Worm (Caenorhabditis elegans) whole organism, L2 larva: ENCODE data around the gene grl-18.

ENCODE experiments used
- R02D3.7 ChIP-seq: fragments of 150-350 bp; optimal IDR thresholded peaks from 2 replicates; lab custom pipeline; 2014; ENCODE audit warnings: missing biosample characterization, missing genetic modification characterization
- ama-1 ChIP-seq: fragments of 150-350 bp; optimal IDR thresholded peaks from 2 replicates; lab custom pipeline; 2018; ENCODE audit warnings: inconsistent platforms
- nhr-12 ChIP-seq: fragments of 150-350 bp; optimal IDR thresholded peaks from 2 replicates; lab custom pipeline; 2014; ENCODE audit warnings: missing biosample characterization, missing genetic modification characterization
- nhr-21 ChIP-seq: fragments of 150-350 bp; optimal IDR thresholded peaks from 2 replicates; lab custom pipeline; 2014; ENCODE audit warnings: missing biosample characterization, missing genetic modification characterization
- nhr-6 ChIP-seq: fragments of 150-350 bp; optimal IDR thresholded peaks from 2 replicates; lab custom pipeline; 2014; ENCODE audit warnings: missing biosample characterization, missing genetic modification characterization
- sem-4 ChIP-seq: fragments of 150-350 bp; optimal IDR thresholded peaks from 2 replicates; lab custom pipeline; 2014; ENCODE audit warnings: missing biosample characterization, missing genetic modification reagents, missing genetic modification characterization
- snpc-4 ChIP-seq: fragments of 150-350 bp; optimal IDR thresholded peaks from 2 replicates; lab custom pipeline; 2014; ENCODE audit warnings: missing biosample characterization, missing genetic modification characterization
- zag-1 ChIP-seq: fragments of 150-350 bp; optimal IDR thresholded peaks from 2 replicates; lab custom pipeline; 2014; ENCODE audit warnings: missing biosample characterization, missing genetic modification characterization

DNA sequence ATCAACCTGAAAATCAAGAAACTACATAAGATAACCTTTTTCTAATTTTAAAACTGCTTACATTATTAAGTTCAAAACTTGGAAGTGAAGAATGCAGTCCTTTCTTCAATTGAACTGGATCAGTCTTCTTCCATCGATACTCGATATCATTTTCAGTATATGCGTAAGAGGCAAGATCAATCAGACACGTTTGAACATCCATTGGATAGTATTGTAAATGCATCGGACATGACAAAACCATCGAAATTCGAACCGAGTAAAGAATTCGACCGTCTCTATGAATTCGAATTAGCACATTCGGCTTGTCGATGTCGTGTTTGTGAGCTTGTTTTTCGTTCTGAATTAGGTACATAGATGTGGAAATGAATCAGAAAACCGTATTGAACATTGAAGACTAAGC lies 37.9 kb downstream of the grl-18 start:
- no peak for TF ChIP-seq snpc-4
- TF ChIP-seq nhr-6 (tag; lab: Kevin White, UChicago): no peak
- no peak for TF ChIP-seq R02D3.7 (tag; lab: Kevin White, UChicago)
- no peak for TF ChIP-seq nhr-21 (tag; lab: Kevin White, UChicago)
- TF ChIP-seq sem-4 (tag; lab: Kevin White, UChicago): no peak
- no peak for TF ChIP-seq nhr-12 (tag; lab: Kevin White, UChicago)
- no peak for TF ChIP-seq zag-1 (tag; lab: Kevin White, UChicago)
- no peak for TF ChIP-seq ama-1 (lab: Kevin White, UChicago)
